Fruit fly (Drosophila melanogaster): ENCODE results near the gene CG1632.

dm6 chrX:8240431-8240830 is 12.0 kb upstream of the CG1632 start, which contains the start of gene CG2147:
- TF ChIP-seq OdsH (GFP tag; optimal IDR thresholded peaks at IDR 0.05) (no peak), ss (GFP tag; optimal IDR thresholded peaks at IDR 0.05) (no peak)

All from whole organism, prepupa.